Fruit fly (Drosophila melanogaster) whole organism, embryonic: ENCODE results near the gene CG15803.

Experiments
- Ada2b ChIP-seq: fragments of 200-800 bp; sonication (Bioruptor generic); IDR thresholded peaks from 2 replicates; pipeline ENCODE4 v1.3.6; 2022; ENCODE audit warnings: missing biosample characterization, missing genetic modification characterization
- Bgb ChIP-seq: fragments of 200-800 bp; sonication (Bioruptor generic); IDR thresholded peaks from 2 replicates; pipeline ENCODE4 v1.3.6; 2022; ENCODE audit warnings: missing biosample characterization, missing genetic modification characterization; ENCODE audit not compliant: partially characterized antibody
- CG11504 ChIP-seq: fragments of 200-800 bp; sonication (Bioruptor generic); optimal IDR thresholded peaks from 3 replicates; lab custom pipeline; 2019; ENCODE audit warnings: missing biosample characterization, mild to moderate bottlenecking, missing genetic modification characterization, moderate library complexity
- CG12155 ChIP-seq: fragments of 200-800 bp; sonication (Bioruptor generic); optimal IDR thresholded peaks from 3 replicates; lab custom pipeline; 2016; ENCODE audit warnings: missing biosample characterization, missing genetic modification characterization
- CG12219 ChIP-seq: fragments of 200-800 bp; sonication (Bioruptor generic); optimal IDR thresholded peaks from 3 replicates; lab custom pipeline; 2018; ENCODE audit warnings: missing biosample characterization, mild to moderate bottlenecking, missing genetic modification characterization
- CG14860 ChIP-seq: fragments of 200-800 bp; sonication (Bioruptor generic); IDR thresholded peaks from 3 replicates; pipeline ENCODE4 v1.3.6; 2022; ENCODE audit warnings: missing biosample characterization, missing genetic modification characterization; ENCODE audit not compliant: partially characterized antibody
- CG1792 ChIP-seq: fragments of 200-800 bp; sonication (Bioruptor generic); optimal IDR thresholded peaks from 2 replicates; lab custom pipeline; 2016; ENCODE audit warnings: missing biosample characterization, missing genetic modification characterization
- CG18262 ChIP-seq: fragments of 200-800 bp; optimal IDR thresholded peaks from 3 replicates; lab custom pipeline; 2019; ENCODE audit warnings: missing biosample characterization, mild to moderate bottlenecking, missing genetic modification characterization, moderate library complexity
- CG31224 ChIP-seq: fragments of 200-800 bp; sonication (Bioruptor generic); IDR thresholded peaks from 2 replicates; pipeline ENCODE4 v1.3.6; 2022; ENCODE audit warnings: missing biosample characterization, missing genetic modification characterization
- CG31388 ChIP-seq: fragments of 200-800 bp; sonication (Bioruptor generic); optimal IDR thresholded peaks from 2 replicates; lab custom pipeline; 2016; ENCODE audit warnings: missing biosample characterization, missing genetic modification characterization
- CG3726 ChIP-seq: fragments of 200-800 bp; sonication (Bioruptor generic); IDR thresholded peaks from 3 replicates; pipeline ENCODE4, ENCODE4 v1.3.6; 2022; ENCODE audit warnings: missing biosample characterization, missing genetic modification characterization
- CG7357 ChIP-seq: fragments of 200-800 bp; sonication (Bioruptor generic); IDR thresholded peaks from 3 replicates; pipeline ENCODE4 v1.3.6; 2022; ENCODE audit warnings: missing biosample characterization, missing genetic modification characterization
- CG8290 ChIP-seq, 3 experiments: fragments of 200-800 bp; sonication (Bioruptor generic); optimal IDR thresholded peaks; 2 replicates each; lab custom pipeline; 2016 to 2019; ENCODE audit warnings: missing biosample characterization in 3 of 3, missing genetic modification characterization in 3 of 3, mild to moderate bottlenecking in 2 of 3, moderate library complexity in 1 of 3
- CG8944 ChIP-seq: fragments of 200-800 bp; sonication (Bioruptor generic); optimal IDR thresholded peaks from 3 replicates; lab custom pipeline; 2016; ENCODE audit warnings: missing biosample characterization, missing genetic modification characterization
- CG9797 ChIP-seq: fragments of 200-800 bp; sonication (Bioruptor generic); optimal IDR thresholded peaks from 3 replicates; lab custom pipeline; 2018; ENCODE audit warnings: missing biosample characterization, mild to moderate bottlenecking, missing genetic modification characterization
- CTCF ChIP-seq: fragments of 200-800 bp; sonication (Bioruptor generic); optimal IDR thresholded peaks from 2 replicates; lab custom pipeline; 2017; ENCODE audit warnings: missing biosample characterization, mild to moderate bottlenecking, missing genetic modification characterization, moderate library complexity
- Dad ChIP-seq: fragments of 200-800 bp; sonication (Bioruptor generic); optimal IDR thresholded peaks from 3 replicates; lab custom pipeline; 2016; ENCODE audit warnings: missing biosample characterization, missing genetic modification characterization
- Gug ChIP-seq: fragments of 200-800 bp; sonication (Bioruptor generic); IDR thresholded peaks from 4 replicates; pipeline ENCODE4 v1.3.6; 2022; ENCODE audit warnings: missing biosample characterization, missing genetic modification characterization
- HHEX ChIP-seq: fragments of 200-800 bp; sonication (Bioruptor generic); optimal IDR thresholded peaks from 3 replicates; lab custom pipeline; 2017; ENCODE audit warnings: missing biosample characterization, mild to moderate bottlenecking, missing genetic modification characterization, missing genetic modification reagents
- Hand ChIP-seq: fragments of 200-800 bp; sonication (Bioruptor generic); optimal IDR thresholded peaks from 2 replicates; lab custom pipeline; 2017; ENCODE audit warnings: mild to moderate bottlenecking, missing biosample characterization, missing genetic modification reagents, missing genetic modification characterization
- Hmr ChIP-seq: fragments of 200-800 bp; sonication (Bioruptor generic); optimal IDR thresholded peaks from 3 replicates; lab custom pipeline; 2017; ENCODE audit warnings: mild to moderate bottlenecking, missing biosample characterization, missing genetic modification reagents, missing genetic modification characterization
- NC2β ChIP-seq: fragments of 200-800 bp; sonication (Bioruptor generic); optimal IDR thresholded peaks from 2 replicates; lab custom pipeline; 2016; ENCODE audit warnings: missing biosample characterization, missing genetic modification characterization
- Nf-YA ChIP-seq: fragments of 200-800 bp; sonication (Bioruptor generic); IDR thresholded peaks from 2 replicates; pipeline ENCODE4 v1.3.6; 2022; ENCODE audit warnings: missing biosample characterization, missing genetic modification characterization
- Ptx1 ChIP-seq: fragments of 200-800 bp; sonication (Bioruptor generic); IDR thresholded peaks from 2 replicates; pipeline ENCODE4 v1.3.6; 2022; ENCODE audit warnings: missing biosample characterization, missing genetic modification characterization
- Rfx ChIP-seq: fragments of 200-800 bp; sonication (Bioruptor generic); IDR thresholded peaks from 2 replicates; pipeline ENCODE4 v1.3.6; 2022; ENCODE audit warnings: missing biosample characterization, missing genetic modification characterization
- Sry-β ChIP-seq: fragments of 200-800 bp; sonication (Bioruptor generic); optimal IDR thresholded peaks from 2 replicates; lab custom pipeline; 2018; ENCODE audit warnings: missing biosample characterization, mild to moderate bottlenecking, missing genetic modification characterization, moderate library complexity
- Usf ChIP-seq: fragments of 200-800 bp; sonication (Bioruptor generic); optimal IDR thresholded peaks from 2 replicates; lab custom pipeline; 2017; ENCODE audit warnings: missing genotype, missing biosample characterization, missing genetic modification characterization
- Vsx1 ChIP-seq: fragments of 200-800 bp; sonication (Bioruptor generic); optimal IDR thresholded peaks from 2 replicates; lab custom pipeline; 2017; ENCODE audit warnings: missing biosample characterization, mild to moderate bottlenecking, missing genetic modification characterization, missing genetic modification reagents
- al ChIP-seq: fragments of 200-800 bp; sonication (Bioruptor generic); IDR thresholded peaks from 2 replicates; pipeline ENCODE4 v1.3.6; 2022; ENCODE audit warnings: missing biosample characterization, missing genetic modification characterization
- aop ChIP-seq: fragments of 200-800 bp; sonication (Bioruptor generic); IDR thresholded peaks from 2 replicates; pipeline ENCODE4 v1.3.6; 2022; ENCODE audit warnings: missing biosample characterization, missing genetic modification characterization
- ap ChIP-seq: fragments of 200-800 bp; sonication (Bioruptor generic); IDR thresholded peaks from 2 replicates; pipeline ENCODE4 v1.3.6; 2022; ENCODE audit warnings: missing biosample characterization, missing genetic modification characterization
- bbx ChIP-seq: fragments of 200-800 bp; sonication (Bioruptor generic); IDR thresholded peaks from 2 replicates; pipeline ENCODE4 v1.3.6; 2022; ENCODE audit warnings: missing biosample characterization, missing genetic modification characterization; ENCODE audit not compliant: partially characterized antibody
- chinmo ChIP-seq: fragments of 200-800 bp; sonication (Bioruptor generic); IDR thresholded peaks from 4 replicates; pipeline ENCODE4 v1.3.6; 2022; ENCODE audit warnings: missing biosample characterization, missing genetic modification characterization; ENCODE audit not compliant: partially characterized antibody
- crp ChIP-seq, 2 experiments: fragments of 200-800 bp; sonication (Bioruptor generic); optimal IDR thresholded peaks; 2 replicates in 1 of 2; 3 replicates in 1 of 2; lab custom pipeline; 2017; ENCODE audit warnings: missing biosample characterization in 2 of 2, missing genetic modification characterization in 2 of 2, mild to moderate bottlenecking in 1 of 2, moderate library complexity in 1 of 2
- cwo ChIP-seq: fragments of 200-800 bp; sonication (Bioruptor generic); optimal IDR thresholded peaks from 3 replicates; lab custom pipeline; 2017; ENCODE audit warnings: missing biosample characterization, missing genetic modification characterization, mild to moderate bottlenecking, moderate library complexity, missing genetic modification reagents
- dmrt99B ChIP-seq: fragments of 200-800 bp; sonication (Bioruptor generic); optimal IDR thresholded peaks from 2 replicates; lab custom pipeline; 2018; ENCODE audit warnings: missing biosample characterization, mild to moderate bottlenecking, missing genetic modification characterization, moderate library complexity
- emc ChIP-seq: fragments of 200-800 bp; sonication (Bioruptor generic); optimal IDR thresholded peaks from 2 replicates; lab custom pipeline; 2016; ENCODE audit warnings: missing biosample characterization, missing genetic modification characterization
- exex ChIP-seq: fragments of 200-800 bp; sonication (Bioruptor generic); optimal IDR thresholded peaks from 4 replicates; lab custom pipeline; 2018; ENCODE audit warnings: missing biosample characterization, mild to moderate bottlenecking, missing genetic modification characterization, moderate library complexity
- fd96Cb ChIP-seq: fragments of 200-800 bp; sonication (Bioruptor generic); optimal IDR thresholded peaks from 2 replicates; lab custom pipeline; 2018; ENCODE audit warnings: missing biosample characterization, mild to moderate bottlenecking, missing genetic modification characterization, moderate library complexity
- gfzf ChIP-seq: fragments of 200-800 bp; sonication (Bioruptor generic); optimal IDR thresholded peaks from 2 replicates; lab custom pipeline; 2016; ENCODE audit warnings: missing biosample characterization, mild to moderate bottlenecking, missing genetic modification characterization, moderate library complexity
- gsb-n ChIP-seq: fragments of 200-800 bp; sonication (Bioruptor generic); optimal IDR thresholded peaks from 3 replicates; lab custom pipeline; 2018; ENCODE audit warnings: missing biosample characterization, mild to moderate bottlenecking, missing genetic modification characterization
- insv ChIP-seq, 2 experiments: fragments of 200-800 bp; sonication (Bioruptor generic); optimal IDR thresholded peaks; 3 replicates each; lab custom pipeline; 2016 to 2018; ENCODE audit warnings: missing biosample characterization in 2 of 2, missing genetic modification characterization in 2 of 2
- jigr1 ChIP-seq: fragments of 200-800 bp; sonication (Bioruptor generic); IDR thresholded peaks from 3 replicates; pipeline ENCODE4 v1.3.6; 2022; ENCODE audit warnings: missing biosample characterization, missing genetic modification characterization
- mam ChIP-seq: fragments of 200-800 bp; sonication (Bioruptor generic); optimal IDR thresholded peaks from 3 replicates; lab custom pipeline; 2016; ENCODE audit warnings: missing biosample characterization, missing genetic modification characterization
- pita ChIP-seq: fragments of 200-800 bp; sonication (Bioruptor generic); optimal IDR thresholded peaks from 2 replicates; lab custom pipeline; 2017; ENCODE audit warnings: missing biosample characterization, mild to moderate bottlenecking, missing genetic modification characterization
- pzg ChIP-seq: fragments of 200-800 bp; sonication (Bioruptor generic); optimal IDR thresholded peaks from 3 replicates; lab custom pipeline; 2018; ENCODE audit warnings: missing biosample characterization, mild to moderate bottlenecking, missing genetic modification characterization, moderate library complexity
- sqz ChIP-seq: fragments of 200-800 bp; sonication (Bioruptor generic); optimal IDR thresholded peaks from 3 replicates; lab custom pipeline; 2018; ENCODE audit warnings: missing biosample characterization, mild to moderate bottlenecking, missing genetic modification characterization
- ssp ChIP-seq: fragments of 200-800 bp; sonication (Bioruptor generic); IDR thresholded peaks from 2 replicates; pipeline ENCODE4 v1.3.6; 2022; ENCODE audit warnings: missing biosample characterization, missing genetic modification characterization
- tll ChIP-seq, 2 experiments: fragments of 200-800 bp in 1 of 2; fragments of >200 bp in 1 of 2; sonication (Bioruptor generic) in 1 of 2; optimal IDR thresholded peaks; 2 replicates each; lab custom pipeline; 2017 to 2019; ENCODE audit warnings: missing biosample characterization in 2 of 2, missing genetic modification characterization in 2 of 2, mild to moderate bottlenecking in 1 of 2, moderate library complexity in 1 of 2
- tx ChIP-seq: fragments of 200-800 bp; sonication (Bioruptor generic); optimal IDR thresholded peaks from 2 replicates; lab custom pipeline; 2016; ENCODE audit warnings: missing biosample characterization, missing genetic modification characterization
- zen2 ChIP-seq: fragments of 200-800 bp; sonication (Bioruptor generic); IDR thresholded peaks from 3 replicates; pipeline ENCODE4 v1.3.6; 2022; ENCODE audit warnings: missing biosample characterization, missing genetic modification characterization; ENCODE audit not compliant: partially characterized antibody

CG15803 gene

dm6 chr3R:18301569-18301968, 59.0 kb downstream of the CG15803 start, which contains the start of gene Polr1E (continued):
- no peak for TF ChIP-seq ssp (GFP tag; lab: Robert Waterston, UW)
- TF ChIP-seq CG31224 (GFP tag; lab: Robert Waterston, UW), result no peak
- TF ChIP-seq CTCF (GFP tag; lab: Kevin White, UChicago), result no peak
- TF ChIP-seq Sry-β (GFP tag; lab: Kevin White, UChicago), result no peak
- TF ChIP-seq CG14860 (GFP tag; lab: Robert Waterston, UW), result peak; percentile 62; the same call in 2 of the 3 replicates
- peak; percentile 87 for TF ChIP-seq pzg (GFP tag; lab: Kevin White, UChicago)
- no peak for TF ChIP-seq CG8290 (GFP tag; optimal IDR thresholded peaks at IDR 0.05; lab: Kevin White, UChicago)
- TF ChIP-seq CG8290 (tag; optimal IDR thresholded peaks at IDR 0.05; lab: Kevin White, UChicago), result no peak
- no peak for TF ChIP-seq CG18262 (tag; lab: Kevin White, UChicago)
- no peak for TF ChIP-seq jigr1
- TF ChIP-seq tx, result no peak
- no peak for TF ChIP-seq Vsx1 (GFP tag; lab: Kevin White, UChicago)
- no peak for TF ChIP-seq exex
- TF ChIP-seq CG3726 (GFP tag; lab: Robert Waterston, UW), result no peak
- TF ChIP-seq aop, result no peak
- TF ChIP-seq Rfx (GFP tag; lab: Robert Waterston, UW), result no peak
- TF ChIP-seq Ada2b (GFP tag; lab: Robert Waterston, UW), result no peak
- no peak for TF ChIP-seq emc
- TF ChIP-seq Ptx1, result no peak
- no peak for TF ChIP-seq ap (GFP tag; lab: Robert Waterston, UW)
- no peak for TF ChIP-seq Hmr
- TF ChIP-seq CG9797 (GFP tag; lab: Kevin White, UChicago), result no peak
- no peak for TF ChIP-seq fd96Cb (tag; lab: Kevin White, UChicago)
- TF ChIP-seq al, result no peak
- peak; percentile 75 for TF ChIP-seq bbx (GFP tag; lab: Robert Waterston, UW)
- no peak for TF ChIP-seq Hand (GFP tag; lab: Kevin White, UChicago)
- no peak for TF ChIP-seq tll (GFP tag; optimal IDR thresholded peaks at IDR 0.05; lab: Kevin White, UChicago)
- no peak for TF ChIP-seq gsb-n
- TF ChIP-seq CG7357 (GFP tag; lab: Robert Waterston, UW), result no peak
- TF ChIP-seq crp (GFP tag; optimal IDR thresholded peaks at IDR 0.05; lab: Kevin White, UChicago), result peak; percentile 66 to 96
- no peak for TF ChIP-seq CG1792 (GFP tag; lab: Kevin White, UChicago)
- peak; percentile 38 for TF ChIP-seq gfzf (GFP tag; lab: Kevin White, UChicago)
- TF ChIP-seq Nf-YA (GFP tag; lab: Robert Waterston, UW), result no peak
- TF ChIP-seq chinmo, result no peak
- TF ChIP-seq dmrt99B (tag; lab: Kevin White, UChicago), result no peak
- TF ChIP-seq CG12219 (GFP tag; lab: Kevin White, UChicago), result no peak
- no peak for TF ChIP-seq pita (GFP tag; lab: Kevin White, UChicago)
- no peak for TF ChIP-seq CG31388 (GFP tag; lab: Kevin White, UChicago)
- TF ChIP-seq CG12155 (GFP tag; lab: Kevin White, UChicago), result no peak
- peak; percentile 80 for TF ChIP-seq Bgb (GFP tag; lab: Robert Waterston, UW)
- no peak for TF ChIP-seq Gug (GFP tag; lab: Robert Waterston, UW)
- no peak for TF ChIP-seq mam (GFP tag; lab: Kevin White, UChicago)
- TF ChIP-seq CG8944 (GFP tag; lab: Kevin White, UChicago), result no peak
- TF ChIP-seq Dad (GFP tag; lab: Kevin White, UChicago), result no peak
- peak; percentile 98 for TF ChIP-seq cwo (GFP tag; lab: Kevin White, UChicago)
- no peak for TF ChIP-seq NC2β
- TF ChIP-seq sqz (GFP tag; lab: Kevin White, UChicago), result no peak
- TF ChIP-seq insv (GFP tag; optimal IDR thresholded peaks at IDR 0.05; lab: Kevin White, UChicago), result no peak
- TF ChIP-seq Usf (GFP tag; lab: Kevin White, UChicago), result no peak
- TF ChIP-seq HHEX, result no peak
- TF ChIP-seq CG11504, result peak; percentile 70
- TF ChIP-seq zen2 (GFP tag; lab: Robert Waterston, UW), result peak; percentile 50; the same call in 1 of the 3 replicates
